Worm (Caenorhabditis elegans) whole organism, late embryonic: Measurements from ENCODE around the gene mlt-11.

Experiments
- C08G9.2 ChIP-seq: sonication (generic microtip); optimal IDR thresholded peaks from 2 replicates; lab custom pipeline; 2016; ENCODE audit warnings: mild to moderate bottlenecking, missing genetic modification characterization, moderate library complexity, missing compliant biosample characterization
- C38D4.7 ChIP-seq: fragments of 200-800 bp; sonication (Bioruptor generic); optimal IDR thresholded peaks from 2 replicates; lab custom pipeline; 2018; ENCODE audit warnings: mild to moderate bottlenecking, missing genetic modification characterization, moderate library complexity, missing compliant biosample characterization
- Y22D7AL.16 ChIP-seq: sonication (generic microtip); optimal IDR thresholded peaks from 2 replicates; lab custom pipeline; 2016; ENCODE audit warnings: missing genetic modification characterization, missing compliant biosample characterization
- ahr-1 ChIP-seq: sonication (generic microtip); optimal IDR thresholded peaks from 2 replicates; lab custom pipeline; 2016; ENCODE audit warnings: missing genetic modification characterization, missing compliant biosample characterization
- ama-1 ChIP-seq: fragments of 150-350 bp; optimal IDR thresholded peaks from 2 replicates; lab custom pipeline; 2014
- ceh-14 ChIP-seq: sonication (generic microtip); optimal IDR thresholded peaks from 2 replicates; lab custom pipeline; 2016; ENCODE audit warnings: missing genotype, missing genetic modification characterization, missing compliant biosample characterization
- ceh-19 ChIP-seq: fragments of 200-800 bp; sonication (Bioruptor generic); optimal IDR thresholded peaks from 2 replicates; lab custom pipeline; 2018; ENCODE audit warnings: mild to moderate bottlenecking, missing genetic modification characterization, missing compliant biosample characterization
- ceh-31 ChIP-seq: sonication (generic microtip); optimal IDR thresholded peaks from 2 replicates; lab custom pipeline; 2016; ENCODE audit warnings: missing genetic modification characterization, missing compliant biosample characterization
- ceh-45 ChIP-seq: fragments of 200-800 bp; sonication (Bioruptor generic); IDR thresholded peaks from 2 replicates; pipeline ENCODE4 v1.3.6; 2022; ENCODE audit warnings: missing genetic modification reagents, missing genetic modification characterization, missing compliant biosample characterization
- ceh-48 ChIP-seq: sonication (generic microtip); optimal IDR thresholded peaks from 2 replicates; lab custom pipeline; 2016; ENCODE audit warnings: missing genetic modification characterization, inconsistent platforms, missing compliant biosample characterization
- ceh-6 ChIP-seq: fragments of 200-800 bp; sonication (Bioruptor generic); optimal IDR thresholded peaks from 2 replicates; lab custom pipeline; 2018; ENCODE audit warnings: mild to moderate bottlenecking, missing genetic modification characterization, missing compliant biosample characterization
- ceh-9 ChIP-seq: sonication (generic microtip); optimal IDR thresholded peaks from 2 replicates; lab custom pipeline; 2016; ENCODE audit warnings: mild to moderate bottlenecking, missing genetic modification characterization, inconsistent platforms, missing compliant biosample characterization
- che-1 ChIP-seq: sonication (generic microtip); optimal IDR thresholded peaks from 2 replicates; lab custom pipeline; 2016; ENCODE audit warnings: mild to moderate bottlenecking, missing genetic modification characterization, missing compliant biosample characterization
- dmd-4 ChIP-seq: sonication (generic microtip); optimal IDR thresholded peaks from 2 replicates; lab custom pipeline; 2016; ENCODE audit warnings: borderline replicate concordance, missing genetic modification characterization, missing compliant biosample characterization
- fax-1 ChIP-seq: sonication (generic microtip); optimal IDR thresholded peaks from 2 replicates; lab custom pipeline; 2016; ENCODE audit warnings: missing genotype, missing genetic modification characterization, missing compliant biosample characterization
- fkh-6 ChIP-seq: sonication (generic microtip); optimal IDR thresholded peaks from 2 replicates; lab custom pipeline; 2016; ENCODE audit warnings: missing genetic modification characterization, missing compliant biosample characterization
- hlh-15 ChIP-seq: sonication (generic microtip); optimal IDR thresholded peaks from 2 replicates; lab custom pipeline; 2016; ENCODE audit warnings: missing genetic modification characterization, missing compliant biosample characterization
- hlh-30 ChIP-seq: sonication (generic microtip); optimal IDR thresholded peaks from 2 replicates; lab custom pipeline; 2017; ENCODE audit warnings: antibody characterized with exemption, missing genetic modification characterization, missing compliant biosample characterization; ENCODE audit not compliant: insufficient read depth
- hlh-6 ChIP-seq: sonication (generic microtip); optimal IDR thresholded peaks from 2 replicates; lab custom pipeline; 2016; ENCODE audit warnings: missing genotype, missing genetic modification characterization, missing compliant biosample characterization
- hlh-8 ChIP-seq: sonication (generic microtip); optimal IDR thresholded peaks from 2 replicates; lab custom pipeline; 2016; ENCODE audit warnings: missing genotype, missing genetic modification characterization, missing compliant biosample characterization
- lin-11 ChIP-seq: fragments of 200-800 bp; sonication (Bioruptor generic); optimal IDR thresholded peaks from 2 replicates; lab custom pipeline; 2018; ENCODE audit warnings: mild to moderate bottlenecking, missing genetic modification characterization, missing compliant biosample characterization
- madf-2 ChIP-seq: sonication (generic microtip); optimal IDR thresholded peaks from 2 replicates; lab custom pipeline; 2017; ENCODE audit warnings: missing genetic modification characterization, missing compliant biosample characterization
- mec-3 ChIP-seq: sonication (generic microtip); optimal IDR thresholded peaks from 2 replicates; lab custom pipeline; 2016; ENCODE audit warnings: borderline replicate concordance, missing genetic modification characterization, missing compliant biosample characterization
- nfya-1 ChIP-seq: sonication (generic microtip); optimal IDR thresholded peaks from 2 replicates; lab custom pipeline; 2017; ENCODE audit warnings: missing genetic modification characterization, mild to moderate bottlenecking, missing compliant biosample characterization, antibody characterized with exemption, moderate library complexity
- npax-4 ChIP-seq: sonication (generic microtip); optimal IDR thresholded peaks from 2 replicates; lab custom pipeline; 2016; ENCODE audit warnings: missing genetic modification characterization, missing compliant biosample characterization
- pax-1 ChIP-seq: fragments of 150-350 bp; optimal IDR thresholded peaks from 2 replicates; lab custom pipeline; 2014; ENCODE audit warnings: missing biosample characterization, missing genetic modification characterization
- ref-2 ChIP-seq: sonication (generic microtip); optimal IDR thresholded peaks from 2 replicates; lab custom pipeline; 2016; ENCODE audit warnings: missing genetic modification characterization, missing compliant biosample characterization
- rnt-1 ChIP-seq: sonication (generic microtip); optimal IDR thresholded peaks from 2 replicates; lab custom pipeline; 2016; ENCODE audit warnings: missing genetic modification characterization, missing compliant biosample characterization
- sox-2 ChIP-seq: fragments of 200-800 bp; sonication (Bioruptor generic); IDR thresholded peaks from 2 replicates; pipeline ENCODE4 v1.3.6; 2022; ENCODE audit warnings: missing genetic modification reagents, missing genetic modification characterization, missing compliant biosample characterization
- sox-4 ChIP-seq: sonication (generic microtip); optimal IDR thresholded peaks from 2 replicates; lab custom pipeline; 2017; ENCODE audit warnings: mild to moderate bottlenecking, missing genetic modification characterization, inconsistent platforms, missing compliant biosample characterization
- syd-9 ChIP-seq: sonication (generic microtip); optimal IDR thresholded peaks from 2 replicates; lab custom pipeline; 2016; ENCODE audit warnings: mild to moderate bottlenecking, missing genetic modification characterization, moderate library complexity, missing compliant biosample characterization
- tbx-2 ChIP-seq: sonication (generic microtip); optimal IDR thresholded peaks from 2 replicates; lab custom pipeline; 2016; ENCODE audit warnings: missing genetic modification characterization, missing compliant biosample characterization
- tbx-7 ChIP-seq: sonication (generic microtip); optimal IDR thresholded peaks from 2 replicates; lab custom pipeline; 2016; ENCODE audit warnings: missing genotype, missing genetic modification characterization, missing compliant biosample characterization
- unc-3 ChIP-seq, 2 experiments: fragments of 200-800 bp in 1 of 2; sonication (Bioruptor generic) in 1 of 2; sonication (generic microtip) in 1 of 2; conservative IDR thresholded peaks in 1 of 2; optimal IDR thresholded peaks in 1 of 2; 2 replicates each; pipeline versions ENCODE4 v1.3.6 to Lab custom; 2016 to 2022; ENCODE audit warnings: missing compliant biosample characterization in 2 of 2, missing genetic modification characterization in 2 of 2, missing genetic modification reagents in 1 of 2
- unc-55 ChIP-seq: sonication (generic microtip); optimal IDR thresholded peaks from 2 replicates; lab custom pipeline; 2017; ENCODE audit warnings: missing biosample characterization, missing genetic modification reagents, missing genetic modification characterization
- unc-86 ChIP-seq: sonication (generic microtip); optimal IDR thresholded peaks from 2 replicates; lab custom pipeline; 2016; ENCODE audit warnings: missing genetic modification characterization, missing compliant biosample characterization
- zip-5 ChIP-seq: sonication (generic microtip); optimal IDR thresholded peaks from 2 replicates; lab custom pipeline; 2016; ENCODE audit warnings: missing genetic modification characterization, missing compliant biosample characterization

mlt-11 gene

DNA sequence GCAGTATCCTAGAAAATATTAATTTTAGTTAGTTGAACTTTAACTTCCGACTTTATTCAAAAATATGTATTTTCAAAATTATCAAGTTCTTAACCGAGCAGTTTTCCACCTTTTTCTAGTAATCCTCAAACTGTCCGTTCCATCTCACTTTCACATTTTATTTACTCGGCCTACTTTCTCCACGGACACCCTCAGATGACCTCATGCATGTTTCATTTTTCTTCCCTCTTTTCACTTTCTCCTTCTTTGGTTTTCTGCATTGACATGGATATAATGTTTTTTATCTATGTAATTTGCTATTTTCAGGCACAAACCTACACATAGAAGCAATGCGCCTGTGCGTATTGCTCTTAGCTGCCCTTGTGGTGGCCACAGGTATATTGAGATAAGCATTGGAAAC is at the start of gene mlt-11:
mlt-11 (plus strand) TSS at position 301 of the 400 bp plus-strand sequence.
- TF ChIP-seq unc-3 (GFP tag; conservative IDR thresholded peaks at IDR 0.05; lab: Robert Waterston, UW) (no peak), unc-3 (tag; optimal IDR thresholded peaks at IDR 0.05; lab: Kevin White, UChicago) (no peak), fkh-6 (no peak), tbx-2 (tag; lab: Kevin White, UChicago) (no peak), nfya-1 (tag; lab: Kevin White, UChicago) (no peak), dmd-4 (tag; lab: Kevin White, UChicago) (no peak), ceh-19 (no peak), npax-4 (tag; lab: Kevin White, UChicago) (no peak), lin-11 (tag; lab: Kevin White, UChicago) (no peak), Y22D7AL.16 (tag; lab: Kevin White, UChicago) (no peak), hlh-8 (tag; lab: Kevin White, UChicago) (no peak), ama-1 (lab: Kevin White, UChicago) (no peak), pax-1 (tag; lab: Kevin White, UChicago) (no peak), hlh-6 (tag; lab: Kevin White, UChicago) (no peak)
- TF ChIP-seq, all 69 proteins: peak for 0

DNA sequence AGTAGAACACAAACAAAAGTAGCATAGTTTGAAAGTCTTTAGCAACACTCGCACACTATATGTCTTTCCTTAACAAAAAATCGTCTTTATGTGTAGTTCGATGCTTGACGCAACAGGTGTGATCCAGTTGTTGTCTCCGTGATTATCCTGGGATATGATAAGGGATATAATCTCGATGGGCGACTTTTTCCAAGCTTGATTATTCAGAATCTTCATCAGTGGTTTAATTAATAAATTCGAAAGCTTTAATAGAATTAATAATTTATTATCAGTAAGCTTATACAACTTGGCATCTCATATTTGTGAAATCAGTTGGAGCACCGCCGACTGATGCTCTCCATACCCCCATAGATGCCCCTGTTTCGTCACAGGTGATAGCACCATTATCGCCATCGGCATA is 48.4 kb upstream of the mlt-11 start, which contains the start of gene F46B3.7:
F46B3.7 (minus strand) TSS at position 101 of the 400 bp plus-strand sequence.
- no peak for TF ChIP-seq mec-3 (tag; lab: Kevin White, UChicago)
- TF ChIP-seq hlh-6 (tag; lab: Kevin White, UChicago): no peak
- no peak for TF ChIP-seq ceh-14 (tag; lab: Kevin White, UChicago)
- TF ChIP-seq fax-1 (tag; lab: Kevin White, UChicago): no peak
- no peak for TF ChIP-seq hlh-15 (tag; lab: Kevin White, UChicago)
- TF ChIP-seq ceh-6: no peak
- TF ChIP-seq madf-2 (tag; lab: Kevin White, UChicago): no peak
- no peak for TF ChIP-seq ceh-48
- TF ChIP-seq sox-4 (tag; lab: Kevin White, UChicago): no peak
- no peak for TF ChIP-seq pax-1 (tag; lab: Kevin White, UChicago)
- TF ChIP-seq ahr-1 (tag; lab: Kevin White, UChicago): no peak
- TF ChIP-seq ref-2 (tag; lab: Kevin White, UChicago): no peak
- no peak for TF ChIP-seq ceh-45 (GFP tag; lab: Robert Waterston, UW)
- no peak for TF ChIP-seq nfya-1 (tag; lab: Kevin White, UChicago)
- TF ChIP-seq tbx-7 (tag; lab: Kevin White, UChicago): no peak
- TF ChIP-seq rnt-1: no peak
- no peak for TF ChIP-seq syd-9 (tag; lab: Kevin White, UChicago)
- no peak for TF ChIP-seq zip-5 (tag; lab: Kevin White, UChicago)
- TF ChIP-seq unc-3 (GFP tag; conservative IDR thresholded peaks at IDR 0.05; lab: Robert Waterston, UW): no peak
- TF ChIP-seq unc-3 (tag; optimal IDR thresholded peaks at IDR 0.05; lab: Kevin White, UChicago): no peak
- TF ChIP-seq Y22D7AL.16 (tag; lab: Kevin White, UChicago): no peak

DNA sequence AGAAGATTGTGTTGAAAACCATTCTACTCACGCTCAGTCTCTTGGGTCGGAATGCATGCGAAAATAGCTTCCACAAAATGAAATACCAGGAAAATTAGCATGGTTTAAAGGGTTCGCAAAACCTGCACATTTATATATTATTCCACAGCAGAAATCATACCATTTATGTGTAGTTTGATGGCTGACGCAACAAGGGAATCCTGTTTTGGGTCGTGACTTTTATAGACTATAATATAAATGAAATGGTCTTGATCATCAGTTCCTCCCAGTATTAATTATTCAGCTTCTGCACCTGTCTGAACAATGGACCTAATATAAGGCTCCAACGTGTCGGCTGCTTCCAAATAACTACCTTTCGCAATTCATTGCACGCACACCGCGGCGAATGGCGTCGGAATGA is 43.9 kb upstream of the mlt-11 start, which contains the start of gene F46B3.8:
F46B3.8 (minus strand) TSS at position 101 of the 400 bp plus-strand sequence.
- TF ChIP-seq hlh-30 (tag; lab: Kevin White, UChicago): no peak
- no peak for TF ChIP-seq C38D4.7 (GFP tag; lab: Kevin White, UChicago)
- no peak for TF ChIP-seq ceh-31 (tag; lab: Kevin White, UChicago)
- no peak for TF ChIP-seq C08G9.2 (tag; lab: Kevin White, UChicago)
- no peak for TF ChIP-seq tbx-7 (tag; lab: Kevin White, UChicago)
- TF ChIP-seq syd-9 (tag; lab: Kevin White, UChicago): no peak
- TF ChIP-seq che-1 (tag; lab: Kevin White, UChicago): no peak
- TF ChIP-seq ceh-9 (tag; lab: Kevin White, UChicago): no peak
- no peak for TF ChIP-seq unc-86 (tag; lab: Kevin White, UChicago)
- no peak for TF ChIP-seq unc-3 (GFP tag; conservative IDR thresholded peaks at IDR 0.05; lab: Robert Waterston, UW)
- no peak for TF ChIP-seq unc-3 (tag; optimal IDR thresholded peaks at IDR 0.05; lab: Kevin White, UChicago)
- no peak for TF ChIP-seq unc-55
- TF ChIP-seq sox-4 (tag; lab: Kevin White, UChicago): no peak
- TF ChIP-seq sox-2 (GFP tag; lab: Robert Waterston, UW): no peak
